Fruit fly (Drosophila melanogaster): ENCODE data around the gene yps.

- no peak for TF ChIP-seq h (optimal IDR thresholded peaks at IDR 0.05)
- no peak for TF ChIP-seq psq (optimal IDR thresholded peaks at IDR 0.05)
- TF ChIP-seq insv (optimal IDR thresholded peaks at IDR 0.05) = no peak
These were observed 16.4 kb downstream of the yps start for dm6 chr3L:12108515-12108914.
